Worm (Caenorhabditis elegans) whole organism, midembryonic: Measurements from ENCODE around the gene C54G7.1.

Experiments used
- T22C8.4 ChIP-seq: fragments of 200-800 bp; sonication (Bioruptor generic); IDR thresholded peaks from 2 replicates; pipeline ENCODE4 v1.3.6; 2022; ENCODE audit warnings: missing genetic modification characterization, missing compliant biosample characterization
- cog-1 ChIP-seq: sonication (generic microtip); optimal IDR thresholded peaks from 2 replicates; lab custom pipeline; 2016; ENCODE audit warnings: missing genetic modification characterization, missing compliant biosample characterization
- flt-1 ChIP-seq: fragments of 200-800 bp; sonication (Bioruptor generic); IDR thresholded peaks from 2 replicates; pipeline ENCODE4 v1.3.6; 2022; ENCODE audit warnings: missing genetic modification characterization, missing compliant biosample characterization
- klf-2 ChIP-seq: fragments of 200-800 bp; sonication (Bioruptor generic); conservative IDR thresholded peaks from 2 replicates; pipeline ENCODE4 v1.3.6; 2022; ENCODE audit warnings: missing genetic modification reagents, missing genetic modification characterization, missing compliant biosample characterization
- ref-1 ChIP-seq: fragments of 200-800 bp; sonication (Bioruptor generic); conservative IDR thresholded peaks from 2 replicates; pipeline ENCODE4 v1.3.6; 2022; ENCODE audit warnings: missing genetic modification reagents, missing genetic modification characterization, missing compliant biosample characterization
- tab-1 ChIP-seq: fragments of 200-800 bp; sonication (Bioruptor generic); IDR thresholded peaks from 2 replicates; pipeline ENCODE4 v1.3.6; 2022; ENCODE audit warnings: missing genetic modification characterization, missing compliant biosample characterization
- ztf-23 ChIP-seq: fragments of 200-800 bp; sonication (Bioruptor generic); IDR thresholded peaks from 2 replicates; pipeline ENCODE4 v1.3.6; 2022; ENCODE audit warnings: missing genetic modification reagents, missing genetic modification characterization, missing compliant biosample characterization

- no peak for TF ChIP-seq flt-1
- TF ChIP-seq ztf-23 (GFP tag; lab: Robert Waterston, UW) = no peak
- no peak for TF ChIP-seq ref-1 (GFP tag; lab: Robert Waterston, UW)
- no peak for TF ChIP-seq klf-2
- no peak for TF ChIP-seq tab-1 (GFP tag; lab: Robert Waterston, UW)
- TF ChIP-seq T22C8.4 (GFP tag; lab: Robert Waterston, UW) = no peak
- no peak for TF ChIP-seq cog-1 (tag; lab: Kevin White, UChicago)
Measured at ce11 chrX:5514346-5514745, 29.4 kb upstream of the C54G7.1 start.
